Fruit fly (Drosophila melanogaster): ENCODE measurements around the gene bdwf.

Gene bdwf

DNA sequence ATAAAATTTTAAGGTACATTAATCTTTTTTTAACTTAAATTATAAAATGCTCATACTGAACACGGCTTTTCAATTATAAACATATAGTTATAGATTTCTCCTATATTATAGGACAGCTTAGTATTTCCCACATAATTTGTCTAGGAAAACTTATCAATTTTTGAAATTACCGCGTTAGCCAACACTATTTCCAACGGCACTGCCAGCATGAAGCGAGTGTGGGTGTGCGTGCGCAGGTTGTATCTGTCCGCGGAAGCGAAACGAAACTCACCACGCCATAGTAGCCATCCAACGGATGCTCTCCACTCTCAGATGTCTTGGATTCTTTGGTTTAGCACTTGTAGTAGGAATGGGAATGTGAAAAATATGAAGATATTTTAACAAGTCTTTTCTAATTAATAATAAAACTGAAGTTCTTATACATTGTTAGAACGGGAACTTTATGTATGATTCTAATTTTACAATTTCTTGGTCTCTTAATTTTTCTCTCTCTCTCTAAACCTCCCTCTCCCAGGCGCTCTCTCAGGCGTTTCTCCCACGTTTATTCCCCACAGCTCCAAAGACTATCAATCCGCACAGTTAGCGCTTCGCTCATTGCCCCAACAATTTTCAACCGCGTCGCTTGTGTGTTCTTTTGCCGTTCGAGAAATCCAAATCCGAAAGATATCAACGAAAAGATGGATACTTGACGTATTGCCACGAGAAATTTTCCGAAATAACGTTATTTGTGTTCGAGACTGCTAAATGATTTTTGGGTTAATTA, 10.7 kb upstream of the bdwf start, which contains the start of gene Dad (continued):
- 0 out of 3 replicates have a peak, but pooled peaks have one; percentile 37 for TF ChIP-seq otp (GFP tag; IDR thresholded peaks at IDR 0.05)
- no peak; the same call in 1 of the 2 replicates for TF ChIP-seq NFAT (GFP tag; IDR thresholded peaks at IDR 0.05)
- peak in 1 of 2 experiments; percentile 86 for TF ChIP-seq eve (GFP tag; optimal IDR thresholded peaks at IDR 0.05)
- TF ChIP-seq zf30C (GFP tag; optimal IDR thresholded peaks at IDR 0.05) = no peak
- peak; percentile 28 for TF ChIP-seq PHDP (tag; optimal IDR thresholded peaks at IDR 0.05)
- no peak for TF ChIP-seq hth (optimal IDR thresholded peaks at IDR 0.05)
- TF ChIP-seq disco-r (GFP tag; optimal IDR thresholded peaks at IDR 0.05) = no peak
- peak; percentile 48 for TF ChIP-seq Hmr (GFP tag; optimal IDR thresholded peaks at IDR 0.05)
- no peak for TF ChIP-seq CG13624 (GFP tag; optimal IDR thresholded peaks at IDR 0.05)
- no peak for TF ChIP-seq Hey (tag; optimal IDR thresholded peaks at IDR 0.05)
- TF ChIP-seq CG6854 (GFP tag; optimal IDR thresholded peaks at IDR 0.05) = no peak
- no peak for TF ChIP-seq CG18476 (GFP tag; optimal IDR thresholded peaks at IDR 0.05)
- peak; percentile 24 for TF ChIP-seq her (GFP tag; optimal IDR thresholded peaks at IDR 0.05)
- TF ChIP-seq amos (GFP tag; IDR thresholded peaks at IDR 0.05; ENCODE audit: partially characterized antibody) = peak; percentile 15; the same call in 1 of the 2 replicates
- peak; percentile 8 for TF ChIP-seq CG18262 (tag; optimal IDR thresholded peaks at IDR 0.05)
- TF ChIP-seq vfl (GFP tag; optimal IDR thresholded peaks at IDR 0.05) = no peak
- peak; percentile 29 for TF ChIP-seq CG13296 (GFP tag; optimal IDR thresholded peaks at IDR 0.05)
- TF ChIP-seq CG16863 (GFP tag; optimal IDR thresholded peaks at IDR 0.05) = no peak
- TF ChIP-seq CG4730 (GFP tag; IDR thresholded peaks at IDR 0.05) = no peak
- TF ChIP-seq seq (GFP tag; IDR thresholded peaks at IDR 0.05) = no peak
- no peak for TF ChIP-seq tna (GFP tag; IDR thresholded peaks at IDR 0.05; ENCODE audit: partially characterized antibody)
- TF ChIP-seq inv (GFP tag; IDR thresholded peaks at IDR 0.05; ENCODE audit: partially characterized antibody) = no peak
- peak; percentile 17 for TF ChIP-seq lilli (GFP tag; optimal IDR thresholded peaks at IDR 0.05)
- TF ChIP-seq maf-S (GFP tag; optimal IDR thresholded peaks at IDR 0.05) = no peak
- TF ChIP-seq CG10366 (GFP tag; IDR thresholded peaks at IDR 0.05) = no peak
- no peak for TF ChIP-seq al (GFP tag; IDR thresholded peaks at IDR 0.05)
- TF ChIP-seq trem (tag; optimal IDR thresholded peaks at IDR 0.05) = no peak
- peak; percentile 65 for TF ChIP-seq Hand (GFP tag; optimal IDR thresholded peaks at IDR 0.05)
- TF ChIP-seq CG3281 (GFP tag; optimal IDR thresholded peaks at IDR 0.05) = no peak
- TF ChIP-seq CG11504 (tag; optimal IDR thresholded peaks at IDR 0.05) = no peak
- no peak for TF ChIP-seq tin (GFP tag; optimal IDR thresholded peaks at IDR 0.05)
- peak; percentile 5 for TF ChIP-seq Ets97D (GFP tag; optimal IDR thresholded peaks at IDR 0.05)
- TF ChIP-seq YL-1 (GFP tag; optimal IDR thresholded peaks at IDR 0.05) = peak; percentile 11
- TF ChIP-seq ATbp (GFP tag; optimal IDR thresholded peaks at IDR 0.05) = no peak
- TF ChIP-seq CG3065 (GFP tag; optimal IDR thresholded peaks at IDR 0.05) = no peak
- TF ChIP-seq btn (GFP tag; optimal IDR thresholded peaks at IDR 0.05) = no peak
- TF ChIP-seq CG8478 (optimal IDR thresholded peaks at IDR 0.05) = no peak
- peak; percentile 31 for TF ChIP-seq Dek (tag; optimal IDR thresholded peaks at IDR 0.05)
- no peak for TF ChIP-seq Abd-B (GFP tag; optimal IDR thresholded peaks at IDR 0.05)
- no peak for TF ChIP-seq CG11093 (GFP tag; IDR thresholded peaks at IDR 0.05)
- no peak for TF ChIP-seq bab2 (GFP tag; optimal IDR thresholded peaks at IDR 0.05)
- TF ChIP-seq CG17912 (GFP tag; optimal IDR thresholded peaks at IDR 0.05) = no peak
- peak; percentile 10 for TF ChIP-seq CG2202 (tag; optimal IDR thresholded peaks at IDR 0.05)
- no peak for TF ChIP-seq CG15011 (GFP tag; optimal IDR thresholded peaks at IDR 0.05)
- peak; percentile 36 for TF ChIP-seq caup (GFP tag; optimal IDR thresholded peaks at IDR 0.05; ENCODE audit: severe bottlenecking)
- no peak for TF ChIP-seq onecut (GFP tag; IDR thresholded peaks at IDR 0.05)
- TF ChIP-seq sug (tag; optimal IDR thresholded peaks at IDR 0.05) = no peak
- 0 out of 4 replicates have a peak, but pooled peaks have one; percentile 25 for TF ChIP-seq chinmo (GFP tag; IDR thresholded peaks at IDR 0.05; ENCODE audit: partially characterized antibody)
- no peak for TF ChIP-seq ind (GFP tag; optimal IDR thresholded peaks at IDR 0.05)
- no peak for TF ChIP-seq CG18619 (GFP tag; optimal IDR thresholded peaks at IDR 0.05)
